In the genomic region with DNA sequence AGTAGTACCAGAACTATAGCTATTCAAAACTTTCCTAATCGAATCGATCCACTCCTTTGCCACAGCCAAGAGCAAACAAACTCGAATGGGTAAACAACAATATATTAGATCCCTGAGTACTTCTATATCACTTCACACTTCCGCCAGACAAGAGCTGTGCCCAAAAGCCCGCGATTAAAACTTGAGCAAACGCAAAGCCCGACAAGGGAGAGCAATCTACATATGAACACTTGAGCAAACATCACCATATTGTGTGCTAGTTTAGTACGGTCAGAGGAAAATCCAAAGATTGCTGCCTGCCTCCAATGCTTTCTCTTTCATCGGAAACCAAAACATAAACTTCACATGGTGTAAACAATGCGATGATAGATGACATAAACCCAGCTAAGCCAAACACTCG, we compare ENCODE assay signal across 3 fruit fly cellular contexts.
A peak's percentile ranks its signal among the peaks of the same experiment; 100 is the strongest.
TF ChIP-seq lines count a peak whose summit lies in the region.

No protein-coding gene starts in this region.

- TF ChIP-seq CTCF in whole organism, embryonic (GFP tag; optimal IDR thresholded peaks at IDR 0.05; lab: Kevin White, UChicago): no peak

TF ChIP-seq in whole organism, adult, 20 proteins besides CTCF, POLR2A, EP300 and RAD21:
- TF ChIP-seq Hr96 (GFP tag; optimal IDR thresholded peaks at IDR 0.05; lab: Kevin White, UChicago) (no peak), CG12768 (GFP tag; optimal IDR thresholded peaks at IDR 0.05; lab: Kevin White, UChicago) (no peak), Mnt (GFP tag; optimal IDR thresholded peaks at IDR 0.05; lab: Kevin White, UChicago) (no peak), CG1620 (GFP tag; optimal IDR thresholded peaks at IDR 0.05; lab: Kevin White, UChicago) (peak; percentile 15)
TF ChIP-seq in whole organism, adult: peak in this region for 1.

TF ChIP-seq in whole organism, embryonic, 481 proteins besides CTCF, POLR2A, EP300 and RAD21 (continues in another document):
- no peak for TF ChIP-seq gem (tag; optimal IDR thresholded peaks at IDR 0.05; lab: Kevin White, UChicago)
- TF ChIP-seq sna (GFP tag; IDR thresholded peaks at IDR 0.05; lab: Robert Waterston, UW; ENCODE audit: partially characterized antibody): no peak
- TF ChIP-seq Sox100B (GFP tag; optimal IDR thresholded peaks at IDR 0.05; lab: Kevin White, UChicago): peak; percentile 16
- TF ChIP-seq CG8290 (GFP tag; optimal IDR thresholded peaks at IDR 0.05; lab: Kevin White, UChicago): no peak
- TF ChIP-seq CG8290 (tag; optimal IDR thresholded peaks at IDR 0.05; lab: Kevin White, UChicago): peak in 1 of 2 experiments; percentile 31
- peak; percentile 10 for TF ChIP-seq CG33213 (GFP tag; optimal IDR thresholded peaks at IDR 0.05; lab: Kevin White, UChicago)
- TF ChIP-seq CG13894 (tag; optimal IDR thresholded peaks at IDR 0.05; lab: Kevin White, UChicago): peak; percentile 15
- peak; percentile 1 for TF ChIP-seq Dad (GFP tag; optimal IDR thresholded peaks at IDR 0.05; lab: Kevin White, UChicago)
- peak; percentile 30 for TF ChIP-seq Bteb2 (GFP tag; optimal IDR thresholded peaks at IDR 0.05; lab: Kevin White, UChicago)
- 0 out of 2 replicates have a peak, but pooled peaks have one; percentile 6 for TF ChIP-seq Xrp1 (GFP tag; IDR thresholded peaks at IDR 0.05; lab: Robert Waterston, UW)
- TF ChIP-seq sens (GFP tag; lab: Kevin White, UChicago): peak; percentile 49
- peak; percentile 82 for TF ChIP-seq Blimp-1 (GFP tag; optimal IDR thresholded peaks at IDR 0.05; lab: Kevin White, UChicago)
- no peak for TF ChIP-seq CG18619 (GFP tag; optimal IDR thresholded peaks at IDR 0.05; lab: Kevin White, UChicago)
- no peak for TF ChIP-seq CG7745 (tag; optimal IDR thresholded peaks at IDR 0.05; lab: Kevin White, UChicago)
- TF ChIP-seq fd64A (GFP tag; optimal IDR thresholded peaks at IDR 0.05; lab: Kevin White, UChicago): peak; percentile 57
- TF ChIP-seq schlank (tag; optimal IDR thresholded peaks at IDR 0.05; lab: Kevin White, UChicago): peak; percentile 42
- TF ChIP-seq CG16779 (GFP tag; IDR thresholded peaks at IDR 0.05; lab: Robert Waterston, UW): no peak
- peak; percentile 21 for TF ChIP-seq kni (GFP tag; optimal IDR thresholded peaks at IDR 0.05; lab: Kevin White, UChicago)
- TF ChIP-seq bsh (GFP tag; optimal IDR thresholded peaks at IDR 0.05; lab: Kevin White, UChicago): peak in 1 of 2 experiments; percentile 23
- TF ChIP-seq Side (GFP tag; optimal IDR thresholded peaks at IDR 0.05; lab: Kevin White, UChicago): peak; percentile 33
- TF ChIP-seq CG10565 (GFP tag; optimal IDR thresholded peaks at IDR 0.05; lab: Kevin White, UChicago): no peak
- TF ChIP-seq twi (tag; optimal IDR thresholded peaks at IDR 0.05; lab: Kevin White, UChicago): peak; percentile 86
- TF ChIP-seq CG2678 (tag; optimal IDR thresholded peaks at IDR 0.05; lab: Kevin White, UChicago): peak; percentile 35
- peak; percentile 59 for TF ChIP-seq CG18599 (GFP tag; optimal IDR thresholded peaks at IDR 0.05; lab: Kevin White, UChicago)
- no peak for TF ChIP-seq CG14965 (GFP tag; optimal IDR thresholded peaks at IDR 0.05; lab: Kevin White, UChicago; ENCODE audit: borderline replicate concordance)
- peak; percentile 21 for TF ChIP-seq CG2875 (GFP tag; optimal IDR thresholded peaks at IDR 0.05; lab: Kevin White, UChicago)
- TF ChIP-seq CG14014 (GFP tag; IDR thresholded peaks at IDR 0.05; lab: Robert Waterston, UW): peak; percentile 31; the same call in 1 of the 2 replicates
- TF ChIP-seq Hmr (GFP tag; optimal IDR thresholded peaks at IDR 0.05; lab: Kevin White, UChicago): peak; percentile 33
- TF ChIP-seq CG17186 (GFP tag; optimal IDR thresholded peaks at IDR 0.05; lab: Kevin White, UChicago): no peak
- TF ChIP-seq nau (GFP tag; optimal IDR thresholded peaks at IDR 0.05; lab: Kevin White, UChicago): peak; percentile 28
- TF ChIP-seq CG3281 (GFP tag; optimal IDR thresholded peaks at IDR 0.05; lab: Kevin White, UChicago): peak; percentile 32
- TF ChIP-seq Nf-YC (tag; optimal IDR thresholded peaks at IDR 0.05; lab: Kevin White, UChicago): peak; percentile 3
- peak; percentile 24 for TF ChIP-seq CG10147 (GFP tag; optimal IDR thresholded peaks at IDR 0.05; lab: Kevin White, UChicago)
- no peak for TF ChIP-seq CG8765 (GFP tag; IDR thresholded peaks at IDR 0.05; lab: Robert Waterston, UW)
- peak; percentile 36 for TF ChIP-seq lab (GFP tag; optimal IDR thresholded peaks at IDR 0.05; lab: Kevin White, UChicago)
- no peak for TF ChIP-seq CG42726 (GFP tag; IDR thresholded peaks at IDR 0.05; lab: Robert Waterston, UW; ENCODE audit: partially characterized antibody)
- TF ChIP-seq Asciz (GFP tag; optimal IDR thresholded peaks at IDR 0.05; lab: Kevin White, UChicago): peak; percentile 7
- no peak for TF ChIP-seq slp2 (GFP tag; optimal IDR thresholded peaks at IDR 0.05; lab: Kevin White, UChicago)
- TF ChIP-seq mirr (GFP tag; optimal IDR thresholded peaks at IDR 0.05; lab: Kevin White, UChicago): peak; percentile 17
- no peak for TF ChIP-seq NFAT (GFP tag; IDR thresholded peaks at IDR 0.05; lab: Robert Waterston, UW)

TF ChIP-seq in whole organism, prepupa, 60 proteins besides CTCF, POLR2A, EP300 and RAD21:
- TF ChIP-seq vri (GFP tag; optimal IDR thresholded peaks at IDR 0.05; lab: Kevin White, UChicago) (no peak), lz (GFP tag; optimal IDR thresholded peaks at IDR 0.05; lab: Kevin White, UChicago) (no peak), fkh (GFP tag; optimal IDR thresholded peaks at IDR 0.05; lab: Kevin White, UChicago) (peak; percentile 88)
